Worm (Caenorhabditis elegans) whole organism, late embryonic: ENCODE data around the gene ser-1.

Source experiments
- C08G9.2 ChIP-seq: sonication (generic microtip); optimal IDR thresholded peaks from 2 replicates; lab custom pipeline; 2016; ENCODE audit warnings: mild to moderate bottlenecking, missing genetic modification characterization, moderate library complexity, missing compliant biosample characterization
- C38D4.7 ChIP-seq: fragments of 200-800 bp; sonication (Bioruptor generic); optimal IDR thresholded peaks from 2 replicates; lab custom pipeline; 2018; ENCODE audit warnings: mild to moderate bottlenecking, missing genetic modification characterization, moderate library complexity, missing compliant biosample characterization
- K02D7.2 ChIP-seq: sonication (generic microtip); optimal IDR thresholded peaks from 2 replicates; lab custom pipeline; 2017; ENCODE audit warnings: mild to moderate bottlenecking, missing genetic modification characterization, missing compliant biosample characterization
- T23F11.4 ChIP-seq: fragments of 200-800 bp; sonication (Bioruptor generic); optimal IDR thresholded peaks from 2 replicates; lab custom pipeline; 2018; ENCODE audit warnings: mild to moderate bottlenecking, missing genetic modification characterization, missing compliant biosample characterization
- Y22D7AL.16 ChIP-seq: sonication (generic microtip); optimal IDR thresholded peaks from 2 replicates; lab custom pipeline; 2016; ENCODE audit warnings: missing genetic modification characterization, missing compliant biosample characterization
- ceh-18 ChIP-seq: sonication (generic microtip); optimal IDR thresholded peaks from 2 replicates; lab custom pipeline; 2016; ENCODE audit warnings: missing genetic modification characterization, missing compliant biosample characterization
- ceh-2 ChIP-seq: sonication (generic microtip); optimal IDR thresholded peaks from 2 replicates; lab custom pipeline; 2016; ENCODE audit warnings: missing genotype, missing genetic modification characterization, missing compliant biosample characterization
- ceh-31 ChIP-seq: sonication (generic microtip); optimal IDR thresholded peaks from 2 replicates; lab custom pipeline; 2016; ENCODE audit warnings: missing genetic modification characterization, missing compliant biosample characterization
- ceh-48 ChIP-seq: sonication (generic microtip); optimal IDR thresholded peaks from 2 replicates; lab custom pipeline; 2016; ENCODE audit warnings: missing genetic modification characterization, inconsistent platforms, missing compliant biosample characterization
- ceh-9 ChIP-seq: sonication (generic microtip); optimal IDR thresholded peaks from 2 replicates; lab custom pipeline; 2016; ENCODE audit warnings: mild to moderate bottlenecking, missing genetic modification characterization, inconsistent platforms, missing compliant biosample characterization
- elt-2 ChIP-seq: sonication (generic microtip); optimal IDR thresholded peaks from 2 replicates; lab custom pipeline; 2016; ENCODE audit warnings: missing genetic modification reagents, missing genetic modification characterization, missing compliant biosample characterization
- elt-4 ChIP-seq: sonication (generic microtip); optimal IDR thresholded peaks from 2 replicates; lab custom pipeline; 2016; ENCODE audit warnings: missing genetic modification characterization, missing compliant biosample characterization
- fax-1 ChIP-seq: sonication (generic microtip); optimal IDR thresholded peaks from 2 replicates; lab custom pipeline; 2016; ENCODE audit warnings: missing genotype, missing genetic modification characterization, missing compliant biosample characterization
- fkh-6 ChIP-seq: sonication (generic microtip); optimal IDR thresholded peaks from 2 replicates; lab custom pipeline; 2016; ENCODE audit warnings: missing genetic modification characterization, missing compliant biosample characterization
- gmeb-2 ChIP-seq: sonication (generic microtip); optimal IDR thresholded peaks from 2 replicates; lab custom pipeline; 2016; ENCODE audit warnings: missing genetic modification characterization, inconsistent platforms, missing compliant biosample characterization
- hlh-6 ChIP-seq: sonication (generic microtip); optimal IDR thresholded peaks from 2 replicates; lab custom pipeline; 2016; ENCODE audit warnings: missing genotype, missing genetic modification characterization, missing compliant biosample characterization
- hlh-8 ChIP-seq: sonication (generic microtip); optimal IDR thresholded peaks from 2 replicates; lab custom pipeline; 2016; ENCODE audit warnings: missing genotype, missing genetic modification characterization, missing compliant biosample characterization
- lim-6 ChIP-seq: sonication (generic microtip); optimal IDR thresholded peaks from 2 replicates; lab custom pipeline; 2016; ENCODE audit warnings: missing genetic modification characterization, missing compliant biosample characterization
- lin-11 ChIP-seq: fragments of 200-800 bp; sonication (Bioruptor generic); optimal IDR thresholded peaks from 2 replicates; lab custom pipeline; 2018; ENCODE audit warnings: mild to moderate bottlenecking, missing genetic modification characterization, missing compliant biosample characterization
- madf-2 ChIP-seq: sonication (generic microtip); optimal IDR thresholded peaks from 2 replicates; lab custom pipeline; 2017; ENCODE audit warnings: missing genetic modification characterization, missing compliant biosample characterization
- nfya-1 ChIP-seq: sonication (generic microtip); optimal IDR thresholded peaks from 2 replicates; lab custom pipeline; 2017; ENCODE audit warnings: missing genetic modification characterization, mild to moderate bottlenecking, missing compliant biosample characterization, antibody characterized with exemption, moderate library complexity
- nhr-232 ChIP-seq: sonication (generic microtip); optimal IDR thresholded peaks from 2 replicates; lab custom pipeline; 2016; ENCODE audit warnings: missing genetic modification characterization, missing compliant biosample characterization
- npax-4 ChIP-seq: sonication (generic microtip); optimal IDR thresholded peaks from 2 replicates; lab custom pipeline; 2016; ENCODE audit warnings: missing genetic modification characterization, missing compliant biosample characterization
- odd-2 ChIP-seq: sonication (generic microtip); optimal IDR thresholded peaks from 2 replicates; lab custom pipeline; 2017; ENCODE audit warnings: antibody characterized with exemption, mild to moderate bottlenecking, missing genetic modification characterization, missing compliant biosample characterization
- pag-3 ChIP-seq: sonication (generic microtip); optimal IDR thresholded peaks from 2 replicates; lab custom pipeline; 2016; ENCODE audit warnings: missing compliant biosample characterization, missing genetic modification characterization, borderline replicate concordance
- pat-9 ChIP-seq: fragments of 200-800 bp; sonication (Bioruptor generic); optimal IDR thresholded peaks from 2 replicates; lab custom pipeline; 2018; ENCODE audit warnings: mild to moderate bottlenecking, missing genetic modification characterization, moderate library complexity, missing compliant biosample characterization
- pax-1 ChIP-seq: fragments of 150-350 bp; optimal IDR thresholded peaks from 2 replicates; lab custom pipeline; 2014; ENCODE audit warnings: missing biosample characterization, missing genetic modification characterization
- pha-4 ChIP-seq: fragments of 150-350 bp; optimal IDR thresholded peaks from 2 replicates; lab custom pipeline; 2018; ENCODE audit warnings: missing biosample characterization, missing genetic modification reagents, missing genetic modification characterization
- pros-1 ChIP-seq: fragments of 150-350 bp; optimal IDR thresholded peaks from 2 replicates; lab custom pipeline; 2014; ENCODE audit warnings: missing biosample characterization, missing genetic modification reagents, missing genetic modification characterization
- ref-2 ChIP-seq: sonication (generic microtip); optimal IDR thresholded peaks from 2 replicates; lab custom pipeline; 2016; ENCODE audit warnings: missing genetic modification characterization, missing compliant biosample characterization
- rnt-1 ChIP-seq: sonication (generic microtip); optimal IDR thresholded peaks from 2 replicates; lab custom pipeline; 2016; ENCODE audit warnings: missing genetic modification characterization, missing compliant biosample characterization
- sox-2 ChIP-seq: fragments of 200-800 bp; sonication (Bioruptor generic); IDR thresholded peaks from 2 replicates; pipeline ENCODE4 v1.3.6; 2022; ENCODE audit warnings: missing genetic modification reagents, missing genetic modification characterization, missing compliant biosample characterization
- unc-3 ChIP-seq, 2 experiments: fragments of 200-800 bp in 1 of 2; sonication (Bioruptor generic) in 1 of 2; sonication (generic microtip) in 1 of 2; conservative IDR thresholded peaks in 1 of 2; optimal IDR thresholded peaks in 1 of 2; 2 replicates each; pipeline versions ENCODE4 v1.3.6 to Lab custom; 2016 to 2022; ENCODE audit warnings: missing compliant biosample characterization in 2 of 2, missing genetic modification characterization in 2 of 2, missing genetic modification reagents in 1 of 2
- unc-42 ChIP-seq: sonication (generic microtip); optimal IDR thresholded peaks from 2 replicates; lab custom pipeline; 2016; ENCODE audit warnings: missing genotype, missing genetic modification characterization, missing compliant biosample characterization
- unc-55 ChIP-seq: sonication (generic microtip); optimal IDR thresholded peaks from 2 replicates; lab custom pipeline; 2017; ENCODE audit warnings: missing biosample characterization, missing genetic modification reagents, missing genetic modification characterization
- zip-5 ChIP-seq: sonication (generic microtip); optimal IDR thresholded peaks from 2 replicates; lab custom pipeline; 2016; ENCODE audit warnings: missing genetic modification characterization, missing compliant biosample characterization

The ser-1 gene

ce11 chrX:16545641-16546040 is 33.9 kb upstream of the ser-1 start:
- TF ChIP-seq fkh-6 (tag; lab: Kevin White, UChicago) (no peak), gmeb-2 (tag; lab: Kevin White, UChicago) (no peak), unc-42 (tag; lab: Kevin White, UChicago) (no peak), ceh-48 (tag; lab: Kevin White, UChicago) (no peak), ceh-9 (tag; lab: Kevin White, UChicago) (no peak), unc-3 (GFP tag; conservative IDR thresholded peaks at IDR 0.05; lab: Robert Waterston, UW) (no peak), unc-3 (tag; optimal IDR thresholded peaks at IDR 0.05; lab: Kevin White, UChicago) (no peak), odd-2 (tag; lab: Kevin White, UChicago) (no peak), sox-2 (GFP tag; lab: Robert Waterston, UW) (no peak)

- TF ChIP-seq lim-6 (tag; lab: Kevin White, UChicago) = no peak
- no peak for TF ChIP-seq nhr-232 (tag; lab: Kevin White, UChicago)
- no peak for TF ChIP-seq lin-11 (tag; lab: Kevin White, UChicago)
- no peak for TF ChIP-seq C08G9.2
- TF ChIP-seq ceh-9 (tag; lab: Kevin White, UChicago) = no peak
- TF ChIP-seq pha-4 = no peak
- TF ChIP-seq npax-4 (tag; lab: Kevin White, UChicago) = no peak
- TF ChIP-seq pat-9 (tag; lab: Kevin White, UChicago) = no peak
- TF ChIP-seq T23F11.4 (GFP tag; lab: Kevin White, UChicago) = no peak
- no peak for TF ChIP-seq pag-3
- no peak for TF ChIP-seq ceh-2
- no peak for TF ChIP-seq K02D7.2 (tag; lab: Kevin White, UChicago)
- no peak for TF ChIP-seq C38D4.7
- TF ChIP-seq ceh-48 (tag; lab: Kevin White, UChicago) = no peak
- no peak for TF ChIP-seq rnt-1
- no peak for TF ChIP-seq ceh-18 (tag; lab: Kevin White, UChicago)
- no peak for TF ChIP-seq hlh-6 (tag; lab: Kevin White, UChicago)
- TF ChIP-seq, all 69 proteins: peak for 0
Measured at ce11 chrX:16546135-16546534, 33.4 kb upstream of the ser-1 start.

ce11 chrX:16548290-16548689 is 31.3 kb upstream of the ser-1 start:
- TF ChIP-seq madf-2 (tag; lab: Kevin White, UChicago) (no peak), ref-2 (tag; lab: Kevin White, UChicago) (no peak)

- TF ChIP-seq hlh-6 (tag; lab: Kevin White, UChicago) (no peak), unc-55 (GFP tag; lab: Kevin White, UChicago) (no peak), nfya-1 (tag; lab: Kevin White, UChicago) (no peak), ref-2 (tag; lab: Kevin White, UChicago) (no peak), ceh-31 (tag; lab: Kevin White, UChicago) (no peak), pax-1 (tag; lab: Kevin White, UChicago) (no peak), elt-2 (tag; lab: Kevin White, UChicago) (no peak), odd-2 (tag; lab: Kevin White, UChicago) (no peak), rnt-1 (no peak), hlh-8 (tag; lab: Kevin White, UChicago) (no peak), pha-4 (no peak), pag-3 (no peak), Y22D7AL.16 (tag; lab: Kevin White, UChicago) (no peak), lim-6 (tag; lab: Kevin White, UChicago) (no peak), fax-1 (tag; lab: Kevin White, UChicago) (no peak), zip-5 (no peak), pros-1 (tag; lab: Kevin White, UChicago) (no peak), elt-4 (tag; lab: Kevin White, UChicago) (no peak)
Measured at ce11 chrX:16550551-16550950, 29.0 kb upstream of the ser-1 start.
